Worm (Caenorhabditis elegans): Measurements from ENCODE around the gene spcs-3.

DNA sequence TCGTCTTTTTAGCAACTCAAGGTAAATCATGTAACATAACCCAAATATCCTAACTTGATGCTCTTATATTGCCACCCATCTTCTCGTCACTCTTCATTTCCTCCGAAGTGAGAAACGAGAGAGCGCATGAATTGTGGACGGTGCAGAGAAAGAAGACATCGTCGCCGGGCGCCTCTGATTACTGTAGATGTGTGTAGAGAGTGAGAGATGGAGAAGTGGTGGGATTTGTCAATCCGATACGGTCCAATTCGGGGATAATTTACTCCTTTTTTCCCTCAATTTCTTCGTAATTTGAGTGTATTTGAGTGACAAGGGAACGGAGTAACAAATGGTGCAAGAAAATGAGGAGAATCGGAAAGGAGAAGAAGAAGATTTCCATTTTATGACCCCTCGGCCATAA lies 16.3 kb downstream of the spcs-3 start:
- TF ChIP-seq pqm-1 (tag; optimal IDR thresholded peaks at IDR 0.05) (no peak), unc-62 (GFP tag; optimal IDR thresholded peaks at IDR 0.05) (no peak), lin-13 (GFP tag; optimal IDR thresholded peaks at IDR 0.05) (no peak), nhr-11 (tag; optimal IDR thresholded peaks at IDR 0.05) (no peak), ztf-4 (tag; optimal IDR thresholded peaks at IDR 0.05) (no peak), pag-3 (tag; optimal IDR thresholded peaks at IDR 0.05; ENCODE audit: borderline replicate concordance, insufficient read depth) (no peak)
